Worm (Caenorhabditis elegans): Measurements from ENCODE around the gene C27H6.9.

The C27H6.9 gene

DNA sequence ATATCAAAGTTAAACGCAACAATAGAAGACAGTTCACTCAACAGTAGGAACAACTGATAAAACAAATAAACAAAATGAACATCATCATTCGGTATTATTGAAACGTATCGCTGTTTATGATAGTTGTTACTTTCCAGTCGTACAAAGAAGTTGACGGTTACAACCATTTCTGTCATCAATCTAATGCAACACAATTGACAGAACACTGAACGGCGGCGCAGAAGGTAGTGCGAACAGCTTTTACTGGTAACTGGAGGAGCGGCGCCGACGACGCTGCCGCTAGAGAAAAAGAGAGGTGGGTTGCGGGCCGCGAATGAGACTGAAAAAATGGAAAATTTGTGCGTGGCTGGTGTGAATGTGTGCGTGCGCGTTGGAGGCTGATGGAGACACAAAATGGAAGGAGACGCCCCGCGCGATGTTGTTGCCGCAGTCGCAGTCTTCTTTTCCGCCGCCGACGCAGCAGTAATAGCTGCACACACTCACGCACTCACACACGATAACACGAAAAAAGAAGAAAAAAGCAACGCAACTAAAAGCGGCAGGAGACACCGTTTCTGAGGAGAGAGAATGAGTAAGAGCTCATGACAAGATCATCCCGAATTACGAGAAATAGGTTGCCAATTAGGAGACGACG, 18.4 kb upstream of the C27H6.9 start:
- TF ChIP-seq D1046.2 (GFP tag; IDR thresholded peaks at IDR 0.05) (0 out of 2 replicates have a peak, but pooled peaks have one; percentile 4), unc-62 (GFP tag; optimal IDR thresholded peaks at IDR 0.05 in 1 of 2) (peak in 1 of 2 experiments; percentile 96), unc-62 (tag; optimal IDR thresholded peaks at IDR 0.05) (no peak), F10B5.3 (tag; optimal IDR thresholded peaks at IDR 0.05) (no peak), zip-11 (GFP tag; IDR thresholded peaks at IDR 0.05) (no peak), set-16 (GFP tag; IDR thresholded peaks at IDR 0.05) (peak; percentile 57; the same call in 1 of the 2 replicates), saeg-2 (GFP tag; IDR thresholded peaks at IDR 0.05) (no peak), hmg-1.1 (GFP tag; IDR thresholded peaks at IDR 0.05) (peak; percentile 34; the same call in 1 of the 2 replicates), egl-43 (GFP tag; IDR thresholded peaks at IDR 0.05) (0 out of 2 replicates have a peak, but pooled peaks have one; percentile 62), rbr-2 (tag; optimal IDR thresholded peaks at IDR 0.05) (peak; percentile 29)

DNA sequence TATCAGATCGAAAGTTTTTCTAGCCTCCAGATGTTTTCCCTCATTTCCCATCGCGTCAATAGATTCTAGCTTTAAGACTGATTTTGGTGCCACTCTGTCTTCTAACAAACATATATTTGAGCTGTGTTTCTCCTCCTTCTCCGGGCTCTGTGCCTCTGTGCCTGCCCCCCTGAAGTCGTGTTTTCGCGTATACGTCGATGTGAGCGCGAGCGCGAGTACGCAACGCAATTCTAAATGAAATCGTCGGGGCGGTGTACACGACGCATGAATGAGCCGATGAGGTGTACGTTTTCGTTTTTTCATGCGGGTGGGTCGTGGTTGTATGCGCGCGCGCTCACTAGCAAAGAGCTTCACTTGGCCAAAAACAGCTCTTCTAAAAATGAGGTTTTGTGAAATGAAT, 16.8 kb upstream of the C27H6.9 start:
- TF ChIP-seq D1046.2 (GFP tag; IDR thresholded peaks at IDR 0.05) (0 out of 2 replicates have a peak, but pooled peaks have one; percentile 67), nhr-111 (GFP tag; optimal IDR thresholded peaks at IDR 0.05) (no peak), hlh-30 (tag; optimal IDR thresholded peaks at IDR 0.05; ENCODE audit: insufficient read depth) (no peak), egl-43 (GFP tag; IDR thresholded peaks at IDR 0.05) (peak; percentile 56; the same call in 1 of the 2 replicates), F44E2.7 (GFP tag; IDR thresholded peaks at IDR 0.05) (0 out of 2 replicates have a peak, but pooled peaks have one; percentile 43)

- TF ChIP-seq ceh-32 (tag; optimal IDR thresholded peaks at IDR 0.05; ENCODE audit: poor library complexity) (peak; percentile 13), lir-3 (tag; optimal IDR thresholded peaks at IDR 0.05) (peak; percentile 83), ceh-62 (tag; optimal IDR thresholded peaks at IDR 0.05) (no peak), Y105C5A.15 (GFP tag; IDR thresholded peaks at IDR 0.05) (peak; percentile 95; the same call in 1 of the 2 replicates), nhr-6 (tag; optimal IDR thresholded peaks at IDR 0.05) (peak; percentile 17), ctbp-1 (GFP tag; IDR thresholded peaks at IDR 0.05) (peak; percentile 86), F10B5.3 (tag; optimal IDR thresholded peaks at IDR 0.05) (peak; percentile 80), nhr-77 (tag; optimal IDR thresholded peaks at IDR 0.05) (peak; percentile 22), saeg-2 (GFP tag; IDR thresholded peaks at IDR 0.05) (peak; percentile 65; the same call in 1 of the 2 replicates), fkh-10 (GFP tag; optimal IDR thresholded peaks at IDR 0.05) (no peak), dmd-8 (GFP tag; IDR thresholded peaks at IDR 0.05) (peak; percentile 96), tag-97 (GFP tag; IDR thresholded peaks at IDR 0.05) (0 out of 2 replicates have a peak, but pooled peaks have one; percentile 41), lin-29 (GFP tag; IDR thresholded peaks at IDR 0.05) (peak; percentile 57; the same call in 1 of the 2 replicates), T26A8.4 (GFP tag; IDR thresholded peaks at IDR 0.05) (peak; percentile 92), hif-1 (tag; optimal IDR thresholded peaks at IDR 0.05) (peak; percentile 42 to 62), nhr-28 (tag; optimal IDR thresholded peaks at IDR 0.05) (no peak), unc-130 (GFP tag; optimal IDR thresholded peaks at IDR 0.05) (peak; percentile 82), ama-1 (optimal IDR thresholded peaks at IDR 0.05) (no peak), daf-16 (GFP tag; optimal IDR thresholded peaks at IDR 0.05) (peak; percentile 79 to 96), daf-16 (tag; optimal IDR thresholded peaks at IDR 0.05) (no peak), aha-1 (tag) (peak; percentile 95), nhr-237 (tag; optimal IDR thresholded peaks at IDR 0.05) (no peak), nhr-42 (GFP tag; IDR thresholded peaks at IDR 0.05) (peak; percentile 92), ceh-82 (tag; optimal IDR thresholded peaks at IDR 0.05) (no peak), attf-4 (tag; optimal IDR thresholded peaks at IDR 0.05) (no peak), egl-27 (tag; optimal IDR thresholded peaks at IDR 0.05) (no peak), ceh-20 (GFP tag; IDR thresholded peaks at IDR 0.05) (peak; percentile 83), ZK546.5 (tag; optimal IDR thresholded peaks at IDR 0.05) (no peak), unc-39 (tag; optimal IDR thresholded peaks at IDR 0.05) (no peak), nhr-48 (tag; optimal IDR thresholded peaks at IDR 0.05) (peak; percentile 79), egl-43 (GFP tag; IDR thresholded peaks at IDR 0.05) (peak; percentile 99), pqm-1 (tag; optimal IDR thresholded peaks at IDR 0.05) (no peak), nhr-76 (tag; optimal IDR thresholded peaks at IDR 0.05) (no peak), spr-3 (GFP tag; optimal IDR thresholded peaks at IDR 0.05) (peak; percentile 87), T20F7.1 (GFP tag; optimal IDR thresholded peaks at IDR 0.05) (no peak), mes-2 (tag; optimal IDR thresholded peaks at IDR 0.05; ENCODE audit: poor library complexity, severe bottlenecking) (peak; percentile 89), duxl-1 (tag; optimal IDR thresholded peaks at IDR 0.05; ENCODE audit: poor library complexity) (peak; percentile 83)
These were observed 12.5 kb upstream of the C27H6.9 start for ce11 chrV:9970119-9970518.

Measured in whole organism, L4 larva.